Worm (Caenorhabditis elegans) whole organism, L3 larva: Measurements from ENCODE around the gene gei-14.

Source experiments
- ceh-82 ChIP-seq: fragments of 150-350 bp; optimal IDR thresholded peaks from 2 replicates; lab custom pipeline; 2014; ENCODE audit warnings: missing biosample characterization, missing genetic modification characterization
- egl-5 ChIP-seq: fragments of 150-350 bp; optimal IDR thresholded peaks from 2 replicates; lab custom pipeline; 2017; ENCODE audit warnings: missing biosample characterization, missing genetic modification reagents, missing genetic modification characterization, inconsistent platforms
- hmg-11 ChIP-seq: sonication (generic microtip); optimal IDR thresholded peaks from 2 replicates; lab custom pipeline; 2016; ENCODE audit warnings: missing genetic modification characterization, missing compliant biosample characterization
- nhr-12 ChIP-seq: fragments of 150-350 bp; optimal IDR thresholded peaks from 2 replicates; lab custom pipeline; 2014; ENCODE audit warnings: missing biosample characterization, missing genetic modification characterization
- nhr-23 ChIP-seq: fragments of 150-350 bp; optimal IDR thresholded peaks from 2 replicates; lab custom pipeline; 2014; ENCODE audit warnings: missing biosample characterization, missing genetic modification reagents, missing genetic modification characterization
- nhr-28 ChIP-seq: fragments of 150-350 bp; optimal IDR thresholded peaks from 2 replicates; lab custom pipeline; 2014; ENCODE audit warnings: missing biosample characterization, missing genetic modification characterization
- pha-4 ChIP-seq: fragments of 150-350 bp; optimal IDR thresholded peaks from 2 replicates; lab custom pipeline; 2014; ENCODE audit warnings: missing biosample characterization, missing genetic modification reagents, missing genetic modification characterization
- pqm-1 ChIP-seq: fragments of 150-350 bp; optimal IDR thresholded peaks from 2 replicates; lab custom pipeline; 2017; ENCODE audit warnings: missing biosample characterization, missing genetic modification characterization, inconsistent platforms
- unc-39 ChIP-seq: sonication (generic microtip); optimal IDR thresholded peaks from 4 replicates; lab custom pipeline; 2017; ENCODE audit warnings: missing biosample characterization, missing genetic modification characterization
- ztf-11 ChIP-seq: fragments of 150-350 bp; optimal IDR thresholded peaks from 2 replicates; lab custom pipeline; 2014; ENCODE audit warnings: missing biosample characterization, missing genetic modification characterization

DNA sequence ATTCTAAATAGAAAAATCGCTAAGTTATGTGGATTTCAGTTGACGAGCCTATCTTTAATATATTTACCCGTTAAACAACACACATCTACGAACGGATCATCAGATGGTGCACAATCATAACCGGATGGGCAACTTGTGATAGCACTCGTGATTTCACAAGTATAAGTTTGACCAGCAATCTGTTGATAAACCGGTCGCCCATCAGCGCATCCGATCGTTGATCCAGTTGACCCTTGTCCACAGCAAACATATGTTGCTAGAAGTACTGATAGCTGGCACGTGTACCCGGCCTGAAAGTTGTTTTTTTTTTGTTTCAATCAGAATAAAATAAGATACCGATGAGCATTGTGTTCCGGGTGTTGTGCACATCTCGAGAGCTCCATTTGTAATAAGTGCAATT, 8.4 kb downstream of the gei-14 start:
- no peak for TF ChIP-seq nhr-28 (tag; lab: Kevin White, UChicago)
- no peak for TF ChIP-seq hmg-11
- no peak for TF ChIP-seq pqm-1 (tag; lab: Kevin White, UChicago)
- no peak for TF ChIP-seq ceh-82 (tag; lab: Kevin White, UChicago)
- no peak for TF ChIP-seq nhr-23
- TF ChIP-seq unc-39 (tag; lab: Kevin White, UChicago) = no peak
- TF ChIP-seq egl-5 (tag; lab: Kevin White, UChicago) = no peak
- TF ChIP-seq pha-4 = no peak
- no peak for TF ChIP-seq ztf-11
- no peak for TF ChIP-seq nhr-12
